Worm (Caenorhabditis elegans): ENCODE data around the gene R12B2.6.

R12B2.6 gene

ce11 chrIII:5874263-5874662, 40.3 kb upstream of the R12B2.6 start (continued):
- TF ChIP-seq skn-1 (tag; optimal IDR thresholded peaks at IDR 0.05), result no peak
- peak; percentile 58 for TF ChIP-seq dmd-6 (GFP tag; IDR thresholded peaks at IDR 0.05)
- no peak for TF ChIP-seq nhr-111 (GFP tag; optimal IDR thresholded peaks at IDR 0.05)
- no peak for TF ChIP-seq ztf-11 (tag; optimal IDR thresholded peaks at IDR 0.05)
- no peak for TF ChIP-seq aly-2 (tag; optimal IDR thresholded peaks at IDR 0.05)
- peak; percentile 51; the same call in 1 of the 2 replicates for TF ChIP-seq mdt-29 (GFP tag; IDR thresholded peaks at IDR 0.05)
- TF ChIP-seq ceh-32 (tag; optimal IDR thresholded peaks at IDR 0.05; ENCODE audit: poor library complexity), result no peak
- no peak for TF ChIP-seq mxl-2 (GFP tag; conservative IDR thresholded peaks at IDR 0.05)
- no peak for TF ChIP-seq hif-1 (tag; optimal IDR thresholded peaks at IDR 0.05)
- TF ChIP-seq fkh-10 (GFP tag; optimal IDR thresholded peaks at IDR 0.05), result no peak
- no peak for TF ChIP-seq madf-5 (GFP tag; IDR thresholded peaks at IDR 0.05)
- TF ChIP-seq egl-27 (tag; optimal IDR thresholded peaks at IDR 0.05), result no peak
- no peak for TF ChIP-seq zip-2 (tag; optimal IDR thresholded peaks at IDR 0.05)
- no peak for TF ChIP-seq duxl-1 (tag; optimal IDR thresholded peaks at IDR 0.05; ENCODE audit: poor library complexity)
- TF ChIP-seq F44E2.7 (GFP tag; IDR thresholded peaks at IDR 0.05), result no peak
- TF ChIP-seq rbr-2 (tag; optimal IDR thresholded peaks at IDR 0.05), result no peak
- TF ChIP-seq mxl-3 (GFP tag; optimal IDR thresholded peaks at IDR 0.05), result no peak
- peak; percentile 92 for TF ChIP-seq aha-1 (tag)
- TF ChIP-seq nhr-102 (tag; optimal IDR thresholded peaks at IDR 0.05), result peak; percentile 51
- TF ChIP-seq mep-1 (tag; optimal IDR thresholded peaks at IDR 0.05), result peak; percentile 80
- TF ChIP-seq dmd-8 (GFP tag; IDR thresholded peaks at IDR 0.05), result no peak
- TF ChIP-seq spr-3 (GFP tag; optimal IDR thresholded peaks at IDR 0.05), result no peak
- TF ChIP-seq ama-1 (optimal IDR thresholded peaks at IDR 0.05), result peak; percentile 66
- TF ChIP-seq nhr-6 (tag; optimal IDR thresholded peaks at IDR 0.05), result no peak
- TF ChIP-seq mes-2 (tag; optimal IDR thresholded peaks at IDR 0.05; ENCODE audit: poor library complexity, severe bottlenecking), result peak; percentile 42
- TF ChIP-seq nhr-48 (tag; optimal IDR thresholded peaks at IDR 0.05), result peak; percentile 68
- no peak for TF ChIP-seq ztf-7 (tag; optimal IDR thresholded peaks at IDR 0.05)
- TF ChIP-seq lin-29 (GFP tag; IDR thresholded peaks at IDR 0.05), result no peak
- TF ChIP-seq snpc-4 (tag; optimal IDR thresholded peaks at IDR 0.05), result no peak
- peak; percentile 22 for TF ChIP-seq spr-1 (tag; optimal IDR thresholded peaks at IDR 0.05)
- peak in 1 of 2 experiments; percentile 98 for TF ChIP-seq unc-62 (GFP tag; optimal IDR thresholded peaks at IDR 0.05 in 1 of 2)
- no peak for TF ChIP-seq unc-62 (tag; optimal IDR thresholded peaks at IDR 0.05)
- peak; percentile 96 for TF ChIP-seq dve-1 (tag; optimal IDR thresholded peaks at IDR 0.05; ENCODE audit: insufficient read depth)
- TF ChIP-seq R02D3.7 (tag; optimal IDR thresholded peaks at IDR 0.05), result no peak
- no peak for TF ChIP-seq hmg-1.1 (GFP tag; IDR thresholded peaks at IDR 0.05)
- TF ChIP-seq lin-1 (GFP tag; IDR thresholded peaks at IDR 0.05), result no peak
- TF ChIP-seq lin-39 (tag; optimal IDR thresholded peaks at IDR 0.05), result no peak
- TF ChIP-seq ceh-62 (tag; optimal IDR thresholded peaks at IDR 0.05), result no peak
- no peak for TF ChIP-seq daf-19 (GFP tag; conservative IDR thresholded peaks at IDR 0.05)
- TF ChIP-seq zfp-2 (tag; optimal IDR thresholded peaks at IDR 0.05), result no peak
- TF ChIP-seq zfp-3 (GFP tag; conservative IDR thresholded peaks at IDR 0.05), result no peak; the same call in 1 of the 2 replicates
- TF ChIP-seq F26F4.8 (GFP tag; conservative IDR thresholded peaks at IDR 0.05), result no peak
- no peak for TF ChIP-seq nhr-237 (tag; optimal IDR thresholded peaks at IDR 0.05)
- peak in 1 of 2 experiments; percentile 62 for TF ChIP-seq lsy-2 (tag; optimal IDR thresholded peaks at IDR 0.05)
- TF ChIP-seq ceh-82 (tag; optimal IDR thresholded peaks at IDR 0.05), result no peak
- TF ChIP-seq D1046.2 (GFP tag; IDR thresholded peaks at IDR 0.05), result no peak
- TF ChIP-seq tag-97 (GFP tag; IDR thresholded peaks at IDR 0.05), result no peak
- no peak for TF ChIP-seq ceh-44 (GFP tag; IDR thresholded peaks at IDR 0.05)
- no peak for TF ChIP-seq pqm-1 (tag; optimal IDR thresholded peaks at IDR 0.05)
- no peak for TF ChIP-seq nhr-11 (tag; optimal IDR thresholded peaks at IDR 0.05)
- peak; percentile 68 for TF ChIP-seq Y75B8A.6 (GFP tag; IDR thresholded peaks at IDR 0.05)
- no peak for TF ChIP-seq ceh-28 (tag; optimal IDR thresholded peaks at IDR 0.05)
- TF ChIP-seq fos-1 (tag; optimal IDR thresholded peaks at IDR 0.05), result no peak
- TF ChIP-seq T20F7.1 (GFP tag; optimal IDR thresholded peaks at IDR 0.05), result peak; percentile 74
